Fruit fly (Drosophila melanogaster): ENCODE measurements around the gene mRpL39.

DNA sequence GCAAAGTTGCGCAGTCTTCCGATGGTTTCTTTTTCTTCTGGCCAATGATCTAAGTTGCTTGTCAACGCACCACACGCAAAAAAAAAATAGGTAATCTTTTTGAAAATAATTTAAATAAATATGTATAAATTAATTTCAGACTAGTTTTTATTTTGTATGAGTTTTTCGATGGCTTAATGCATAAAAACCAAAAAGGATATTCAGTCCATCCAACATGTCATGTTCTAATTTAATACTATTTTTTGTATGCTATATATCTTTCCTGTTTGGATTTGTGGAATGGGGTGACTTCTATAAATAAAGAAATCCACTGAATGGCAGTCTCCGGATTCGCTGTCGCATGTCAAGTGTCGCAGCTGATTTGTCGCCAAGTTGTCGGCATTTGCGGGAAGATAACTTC lies 10.2 kb upstream of the mRpL39 start:
- no peak for TF ChIP-seq rgr (GFP tag; optimal IDR thresholded peaks at IDR 0.05)
- TF ChIP-seq usp (GFP tag; optimal IDR thresholded peaks at IDR 0.05): no peak
- TF ChIP-seq Hr83 (GFP tag; optimal IDR thresholded peaks at IDR 0.05; ENCODE audit: poor library complexity, severe bottlenecking): no peak
- TF ChIP-seq Mio (GFP tag; optimal IDR thresholded peaks at IDR 0.05): no peak
- TF ChIP-seq CrebA (GFP tag; optimal IDR thresholded peaks at IDR 0.05; ENCODE audit: borderline replicate concordance): no peak
- TF ChIP-seq Myc (optimal IDR thresholded peaks at IDR 0.05): no peak
- no peak for TF ChIP-seq Vsx2 (GFP tag; optimal IDR thresholded peaks at IDR 0.05; ENCODE audit: partially characterized antibody)

All from whole organism, wandering third instar larva.